Worm (Caenorhabditis elegans) whole organism, L4/young adult: ENCODE results near the gene ZK856.11.

ENCODE experiments used
- W03F9.2 ChIP-seq: fragments of 150-350 bp; optimal IDR thresholded peaks from 2 replicates; lab custom pipeline; 2014; ENCODE audit warnings: missing biosample characterization, missing genetic modification characterization
- him-1 ChIP-seq: sonication (generic microtip); optimal IDR thresholded peaks from 2 replicates; lab custom pipeline; 2016; ENCODE audit warnings: missing genotype, missing genetic modification reagents, missing genetic modification characterization, missing compliant biosample characterization

DNA sequence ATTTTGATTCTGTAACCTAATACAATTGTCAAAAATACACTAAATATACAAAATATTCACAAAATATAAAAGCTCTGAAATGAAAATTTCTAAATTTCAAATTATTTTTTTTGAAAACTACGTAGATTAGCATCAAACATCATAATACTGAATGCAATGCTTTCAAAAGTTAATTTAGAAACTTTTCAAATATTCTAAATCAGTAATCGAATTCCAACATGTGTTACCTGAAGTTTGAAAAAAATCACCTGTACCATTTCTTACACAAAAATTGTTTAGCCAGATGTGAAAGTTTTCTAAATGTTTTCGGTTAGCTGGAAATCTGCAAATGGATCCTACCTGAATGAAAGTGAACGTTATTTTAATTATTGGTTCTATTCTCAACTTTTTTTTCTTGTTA lies 17.3 kb upstream of the ZK856.11 start, which contains the start of gene C12D8.20:
- TF ChIP-seq him-1 (tag; lab: Kevin White, UChicago), result no peak
- TF ChIP-seq W03F9.2 (tag; lab: Kevin White, UChicago), result no peak
